Worm (Caenorhabditis elegans) whole organism, L1 larva: ENCODE data around the gene cutl-21.

Source experiments
- C16A3.4 ChIP-seq: fragments of 150-350 bp; optimal IDR thresholded peaks from 2 replicates; lab custom pipeline; 2014; ENCODE audit warnings: missing biosample characterization, missing genetic modification characterization
- Y116A8C.19 ChIP-seq: sonication (generic microtip); optimal IDR thresholded peaks from 2 replicates; lab custom pipeline; 2016; ENCODE audit warnings: missing compliant biosample characterization, missing genetic modification characterization, borderline replicate concordance
- elt-2 ChIP-seq: sonication (generic microtip); optimal IDR thresholded peaks from 2 replicates; lab custom pipeline; 2016; ENCODE audit warnings: missing genetic modification characterization, mild to moderate bottlenecking, inconsistent platforms, missing compliant biosample characterization, missing genetic modification reagents
- ets-5 ChIP-seq: fragments of 200-800 bp; sonication (Bioruptor generic); IDR thresholded peaks from 2 replicates; pipeline ENCODE4 v1.3.6; 2022; ENCODE audit warnings: missing genetic modification characterization, missing compliant biosample characterization
- lin-15B ChIP-seq: fragments of 150-350 bp; sonication (generic microtip); optimal IDR thresholded peaks from 3 replicates; lab custom pipeline; 2014; ENCODE audit warnings: missing biosample characterization, missing genetic modification characterization
- lin-35 ChIP-seq, 2 experiments: fragments of 150-350 bp; optimal IDR thresholded peaks; 2 replicates each; lab custom pipeline; 2014; ENCODE audit warnings: missing biosample characterization in 2 of 2, missing genetic modification characterization in 2 of 2, missing genetic modification reagents in 2 of 2
- nhr-12 ChIP-seq: sonication (generic microtip); optimal IDR thresholded peaks from 2 replicates; lab custom pipeline; 2017; ENCODE audit warnings: missing biosample characterization, missing genetic modification characterization
- nhr-237 ChIP-seq: fragments of 150-350 bp; optimal IDR thresholded peaks from 2 replicates; lab custom pipeline; 2014; ENCODE audit warnings: missing biosample characterization, missing genetic modification characterization
- nhr-28 ChIP-seq: fragments of 150-350 bp; optimal IDR thresholded peaks from 2 replicates; lab custom pipeline; 2014; ENCODE audit warnings: missing biosample characterization, missing genetic modification characterization
- nhr-84 ChIP-seq: sonication (generic microtip); optimal IDR thresholded peaks from 2 replicates; lab custom pipeline; 2017; ENCODE audit warnings: missing biosample characterization, missing genetic modification characterization
- pag-3 ChIP-seq: sonication (generic microtip); optimal IDR thresholded peaks from 2 replicates; lab custom pipeline; 2017; ENCODE audit warnings: missing genetic modification characterization, mild to moderate bottlenecking, missing compliant biosample characterization, antibody characterized with exemption, borderline replicate concordance; ENCODE audit not compliant: insufficient read depth
- unc-86 ChIP-seq: sonication (generic microtip); optimal IDR thresholded peaks from 2 replicates; lab custom pipeline; 2016; ENCODE audit warnings: missing genetic modification characterization, missing compliant biosample characterization

- TF ChIP-seq Y116A8C.19 (no peak), nhr-84 (tag; lab: Kevin White, UChicago) (no peak), lin-15B (no peak), ets-5 (GFP tag; lab: Robert Waterston, UW) (no peak), elt-2 (tag; lab: Kevin White, UChicago) (no peak), unc-86 (tag; lab: Kevin White, UChicago) (no peak), lin-35 (GFP tag; optimal IDR thresholded peaks at IDR 0.05; lab: Kevin White, UChicago) (no peak), nhr-237 (tag; lab: Kevin White, UChicago) (no peak), nhr-28 (tag; lab: Kevin White, UChicago) (no peak), nhr-12 (tag; lab: Kevin White, UChicago) (no peak), C16A3.4 (tag; lab: Kevin White, UChicago) (no peak), pag-3 (tag; lab: Kevin White, UChicago) (no peak)
Observed at ce11 chrX:1018586-1018985, 14.4 kb downstream of the cutl-21 start.
